Worm (Caenorhabditis elegans): ENCODE data around the gene cest-16.

The cest-16 gene

ce11 chrX:6263194-6263698 lies 36.5 kb upstream of the cest-16 start, which contains the start of gene W05H9.4 (continued):
- TF ChIP-seq ceh-88 (GFP tag; IDR thresholded peaks at IDR 0.05) (no peak), ztf-11 (tag; optimal IDR thresholded peaks at IDR 0.05) (peak in 1 of 2 experiments; percentile 59), tlp-1 (tag; optimal IDR thresholded peaks at IDR 0.05) (no peak), zag-1 (tag; optimal IDR thresholded peaks at IDR 0.05) (no peak), ces-1 (GFP tag; optimal IDR thresholded peaks at IDR 0.05) (no peak), F16B12.6 (tag; optimal IDR thresholded peaks at IDR 0.05) (no peak), irx-1 (tag; optimal IDR thresholded peaks at IDR 0.05) (no peak), jun-1 (tag; optimal IDR thresholded peaks at IDR 0.05) (no peak)

DNA sequence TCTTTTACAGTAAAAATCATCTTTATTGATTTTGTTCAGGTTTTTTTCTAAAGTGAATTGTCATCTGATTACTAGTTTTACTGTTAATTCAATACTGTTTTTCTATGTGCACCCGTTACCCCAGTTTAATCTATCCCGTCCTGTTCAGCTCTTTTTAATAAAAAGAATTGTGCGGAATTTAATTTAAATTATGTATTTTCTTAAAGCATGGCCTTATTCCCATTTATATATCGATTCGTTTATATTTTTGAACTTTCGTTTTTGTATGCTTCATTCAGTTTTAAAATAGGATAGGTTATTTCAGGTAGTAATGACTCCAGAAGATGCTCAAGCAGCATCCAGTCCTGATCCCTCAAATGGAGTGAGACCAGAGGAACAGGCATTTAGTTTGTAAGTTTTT lies 33.0 kb upstream of the cest-16 start, which contains the start of gene W05H9.2:
Gene W05H9.2, plus strand, starts transcription at position 301 of the 400 bp plus-strand sequence.
- TF ChIP-seq skn-1 (tag; optimal IDR thresholded peaks at IDR 0.05) (no peak), unc-62 (GFP tag; optimal IDR thresholded peaks at IDR 0.05) (no peak)

DNA sequence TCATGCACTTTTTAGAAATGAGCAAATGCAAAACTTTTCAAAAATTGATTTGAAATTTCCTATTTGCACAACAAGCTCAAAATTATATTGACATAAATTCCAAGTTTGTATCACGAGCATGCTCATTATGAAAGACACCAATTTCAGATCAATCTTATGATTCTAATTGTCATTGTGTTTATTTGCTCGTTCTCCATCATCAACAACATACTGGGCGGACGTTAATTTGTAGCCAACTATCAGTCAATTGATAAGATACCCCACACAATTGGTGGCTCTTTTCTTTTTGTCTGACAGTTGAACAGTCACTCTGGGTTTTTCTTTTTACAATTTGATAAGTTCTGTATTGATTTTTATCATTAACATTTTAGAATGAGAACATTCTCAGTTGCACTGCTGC lies 28.0 kb upstream of the cest-16 start, which contains the start of gene lro-1:
Gene lro-1, plus strand, starts transcription at position 372 of the 400 bp plus-strand sequence.
- TF ChIP-seq ceh-90 (tag; optimal IDR thresholded peaks at IDR 0.05) (no peak), nhr-237 (tag; optimal IDR thresholded peaks at IDR 0.05) (no peak), nhr-71 (tag; optimal IDR thresholded peaks at IDR 0.05) (peak; percentile 41), lin-35 (GFP tag; optimal IDR thresholded peaks at IDR 0.05) (peak in 1 of 2 experiments; percentile 38), F16B12.6 (tag; optimal IDR thresholded peaks at IDR 0.05) (no peak), zag-1 (tag; optimal IDR thresholded peaks at IDR 0.05) (no peak), nhr-20 (tag; optimal IDR thresholded peaks at IDR 0.05) (peak; percentile 4), elt-2 (tag; optimal IDR thresholded peaks at IDR 0.05) (peak; percentile 83)

ce11 chrX:6273772-6274171 lies 26.0 kb upstream of the cest-16 start:
- TF ChIP-seq nhr-20 (tag; optimal IDR thresholded peaks at IDR 0.05): no peak
- TF ChIP-seq nhr-77 (tag; optimal IDR thresholded peaks at IDR 0.05): no peak
- TF ChIP-seq elt-3 (tag; optimal IDR thresholded peaks at IDR 0.05): no peak
- TF ChIP-seq elt-2 (tag; optimal IDR thresholded peaks at IDR 0.05): no peak
- TF ChIP-seq grh-1 (GFP tag; IDR thresholded peaks at IDR 0.05): no peak
- no peak for TF ChIP-seq zip-4 (GFP tag; optimal IDR thresholded peaks at IDR 0.05)
- no peak for TF ChIP-seq egl-27 (tag; optimal IDR thresholded peaks at IDR 0.05)
- no peak for TF ChIP-seq zag-1 (tag; optimal IDR thresholded peaks at IDR 0.05)
- no peak for TF ChIP-seq aha-1 (tag; optimal IDR thresholded peaks at IDR 0.05)
- TF ChIP-seq irx-1 (tag; optimal IDR thresholded peaks at IDR 0.05): no peak
- TF ChIP-seq pqm-1 (tag; optimal IDR thresholded peaks at IDR 0.05): no peak
- no peak for TF ChIP-seq nhr-85 (tag)

- no peak for TF ChIP-seq Y116A8C.19 (tag; optimal IDR thresholded peaks at IDR 0.05; ENCODE audit: borderline replicate concordance)
- TF ChIP-seq nhr-20 (tag; optimal IDR thresholded peaks at IDR 0.05): peak; percentile 20
- TF ChIP-seq elt-2 (tag; optimal IDR thresholded peaks at IDR 0.05): peak; percentile 64
- TF ChIP-seq hpl-2 (GFP tag; optimal IDR thresholded peaks at IDR 0.05): no peak
- no peak for TF ChIP-seq ets-5 (GFP tag; IDR thresholded peaks at IDR 0.05)
- no peak for TF ChIP-seq F16B12.6 (tag; optimal IDR thresholded peaks at IDR 0.05)
- TF ChIP-seq nhr-71 (tag; optimal IDR thresholded peaks at IDR 0.05): peak; percentile 19
- no peak for TF ChIP-seq grh-1 (GFP tag; IDR thresholded peaks at IDR 0.05)
- no peak for TF ChIP-seq nhr-11 (tag; optimal IDR thresholded peaks at IDR 0.05)
- TF ChIP-seq mef-2 (tag; optimal IDR thresholded peaks at IDR 0.05): no peak
- TF ChIP-seq nhr-12 (tag; optimal IDR thresholded peaks at IDR 0.05): no peak
- no peak for TF ChIP-seq lir-3 (tag; optimal IDR thresholded peaks at IDR 0.05; ENCODE audit: poor library complexity)
- no peak for TF ChIP-seq lin-39 (tag; optimal IDR thresholded peaks at IDR 0.05)
- no peak for TF ChIP-seq aly-2 (tag; optimal IDR thresholded peaks at IDR 0.05)
- TF ChIP-seq fkh-10 (GFP tag; optimal IDR thresholded peaks at IDR 0.05): no peak
- TF ChIP-seq nhr-77 (tag; optimal IDR thresholded peaks at IDR 0.05): no peak
- no peak for TF ChIP-seq C16A3.4 (tag; optimal IDR thresholded peaks at IDR 0.05)
- no peak for TF ChIP-seq lin-14 (GFP tag; optimal IDR thresholded peaks at IDR 0.05)
- TF ChIP-seq lin-35 (GFP tag; optimal IDR thresholded peaks at IDR 0.05): peak in 1 of 2 experiments; percentile 36
- TF ChIP-seq C34B4.2 (tag; optimal IDR thresholded peaks at IDR 0.05): no peak
These were observed 25.5 kb upstream of the cest-16 start for ce11 chrX:6274270-6274669.
